Fruit fly (Drosophila melanogaster) whole organism, prepupa: ENCODE data around the gene CG33644.

Experiments
- Blimp-1 ChIP-seq: fragments of 200-800 bp; sonication (Bioruptor generic); optimal IDR thresholded peaks from 3 replicates; lab custom pipeline; 2017; ENCODE audit warnings: missing biosample characterization, missing genetic modification characterization, mild to moderate bottlenecking, moderate library complexity, missing genetic modification reagents
- CG10631 ChIP-seq: fragments of 200-800 bp; sonication (Bioruptor generic); optimal IDR thresholded peaks from 2 replicates; lab custom pipeline; 2016; ENCODE audit warnings: missing biosample characterization, missing genetic modification characterization
- CG10669 ChIP-seq: fragments of 200-800 bp; sonication (Bioruptor generic); optimal IDR thresholded peaks from 3 replicates; lab custom pipeline; 2018; ENCODE audit warnings: missing biosample characterization, mild to moderate bottlenecking, missing genetic modification characterization, moderate library complexity
- CG11902 ChIP-seq: fragments of 200-800 bp; sonication (Bioruptor generic); optimal IDR thresholded peaks from 3 replicates; lab custom pipeline; 2016; ENCODE audit warnings: missing biosample characterization, missing genetic modification characterization
- CG15336 ChIP-seq: fragments of 200-800 bp; sonication (Bioruptor generic); IDR thresholded peaks from 2 replicates; pipeline ENCODE4 v1.3.6; 2022; ENCODE audit warnings: missing biosample characterization, missing genetic modification characterization
- CG1621 ChIP-seq: fragments of 200-800 bp; sonication (Bioruptor generic); optimal IDR thresholded peaks from 3 replicates; lab custom pipeline; 2018; ENCODE audit warnings: missing biosample characterization, mild to moderate bottlenecking, missing genetic modification characterization
- CG16779 ChIP-seq: fragments of 200-800 bp; sonication (Bioruptor generic); optimal IDR thresholded peaks from 3 replicates; lab custom pipeline; 2017; ENCODE audit warnings: missing biosample characterization, mild to moderate bottlenecking, missing genetic modification characterization
- CG3032 ChIP-seq: fragments of 200-800 bp; optimal IDR thresholded peaks from 2 replicates; lab custom pipeline; 2019; ENCODE audit warnings: missing biosample characterization, mild to moderate bottlenecking, missing genetic modification characterization, moderate library complexity
- CG32006 ChIP-seq: fragments of 200-800 bp; sonication (Bioruptor generic); optimal IDR thresholded peaks from 3 replicates; lab custom pipeline; 2017; ENCODE audit warnings: missing biosample characterization, mild to moderate bottlenecking, missing genetic modification characterization
- CG34406 ChIP-seq: fragments of 200-800 bp; sonication (Bioruptor generic); optimal IDR thresholded peaks from 3 replicates; lab custom pipeline; 2016; ENCODE audit warnings: missing biosample characterization, missing genetic modification characterization
- CG3919 ChIP-seq: fragments of 200-800 bp; sonication (Bioruptor generic); optimal IDR thresholded peaks from 3 replicates; lab custom pipeline; 2016; ENCODE audit warnings: missing biosample characterization, missing genetic modification characterization
- CG6163 ChIP-seq: fragments of 200-800 bp; sonication (Bioruptor generic); IDR thresholded peaks from 3 replicates; pipeline ENCODE4 v1.3.6; 2022; ENCODE audit warnings: missing biosample characterization, missing genetic modification characterization
- CG6792 ChIP-seq: fragments of 200-800 bp; sonication (Bioruptor generic); optimal IDR thresholded peaks from 3 replicates; lab custom pipeline; 2016; ENCODE audit warnings: missing biosample characterization, missing genetic modification characterization
- CG6808 ChIP-seq: fragments of 200-800 bp; sonication (Bioruptor generic); optimal IDR thresholded peaks from 3 replicates; lab custom pipeline; 2017; ENCODE audit warnings: missing biosample characterization, missing genetic modification characterization, mild to moderate bottlenecking, moderate library complexity, missing genetic modification reagents
- CG6854 ChIP-seq: fragments of 200-800 bp; sonication (Bioruptor generic); optimal IDR thresholded peaks from 2 replicates; lab custom pipeline; 2017; ENCODE audit warnings: missing biosample characterization, mild to moderate bottlenecking, missing genetic modification characterization
- CG7368 ChIP-seq: fragments of 200-800 bp; sonication (Bioruptor generic); optimal IDR thresholded peaks from 3 replicates; lab custom pipeline; 2016; ENCODE audit warnings: missing biosample characterization, missing genetic modification characterization
- CG8119 ChIP-seq: fragments of 200-800 bp; sonication (Bioruptor generic); IDR thresholded peaks from 3 replicates; pipeline ENCODE4 v1.3.6; 2022; ENCODE audit warnings: missing biosample characterization, missing genetic modification characterization
- CG9139 ChIP-seq: fragments of 200-800 bp; sonication (Bioruptor generic); optimal IDR thresholded peaks from 3 replicates; lab custom pipeline; 2017; ENCODE audit warnings: missing biosample characterization, mild to moderate bottlenecking, missing genetic modification characterization
- Eip75B ChIP-seq: fragments of 200-800 bp; sonication (Bioruptor generic); optimal IDR thresholded peaks from 3 replicates; lab custom pipeline; 2016; ENCODE audit warnings: missing biosample characterization, missing genetic modification characterization
- Eip78C ChIP-seq: fragments of 200-800 bp; sonication (Bioruptor generic); peaks from one replicate; lab custom pipeline; 2016; ENCODE audit warnings: missing biosample characterization, missing genetic modification characterization
- Ets96B ChIP-seq: fragments of 200-800 bp; optimal IDR thresholded peaks from 2 replicates; lab custom pipeline; 2019; ENCODE audit warnings: missing biosample characterization, mild to moderate bottlenecking, missing genetic modification characterization, moderate library complexity
- Gug ChIP-seq: fragments of 200-800 bp; sonication (Bioruptor generic); IDR thresholded peaks from 2 replicates; pipeline ENCODE4 v1.3.6; 2022; ENCODE audit warnings: missing biosample characterization, missing genetic modification characterization
- Hr38 ChIP-seq: sonication (Bioruptor generic); optimal IDR thresholded peaks from 2 replicates; lab custom pipeline; 2016; ENCODE audit warnings: missing biosample characterization, missing genetic modification characterization
- Hr39 ChIP-seq: fragments of 200-800 bp; sonication (Bioruptor generic); optimal IDR thresholded peaks from 2 replicates; lab custom pipeline; 2016; ENCODE audit warnings: missing biosample characterization, missing genetic modification characterization
- Hr4 ChIP-seq: fragments of 200-800 bp; sonication (Bioruptor generic); optimal IDR thresholded peaks from 3 replicates; lab custom pipeline; 2016; ENCODE audit warnings: missing biosample characterization, missing genetic modification characterization
- Lpt ChIP-seq: fragments of 200-800 bp; sonication (Bioruptor generic); optimal IDR thresholded peaks from 3 replicates; lab custom pipeline; 2016; ENCODE audit warnings: missing biosample characterization, missing genetic modification characterization
- Met ChIP-seq: fragments of 200-800 bp; sonication (Bioruptor generic); optimal IDR thresholded peaks from 3 replicates; lab custom pipeline; 2016; ENCODE audit warnings: missing biosample characterization, missing genetic modification characterization
- Sox102F ChIP-seq: fragments of 200-800 bp; sonication (Bioruptor generic); optimal IDR thresholded peaks from 2 replicates; lab custom pipeline; 2016; ENCODE audit warnings: missing biosample characterization, mild to moderate bottlenecking, missing genetic modification characterization
- Sox14 ChIP-seq: fragments of 200-800 bp; sonication (Bioruptor generic); optimal IDR thresholded peaks from 3 replicates; lab custom pipeline; 2016; ENCODE audit warnings: missing biosample characterization, missing genetic modification characterization
- Sox15 ChIP-seq: fragments of 200-800 bp; sonication (Bioruptor generic); optimal IDR thresholded peaks from 3 replicates; lab custom pipeline; 2016; ENCODE audit warnings: missing biosample characterization, missing genetic modification characterization
- achi ChIP-seq: fragments of 200-800 bp; sonication (Bioruptor generic); optimal IDR thresholded peaks from 3 replicates; lab custom pipeline; 2016; ENCODE audit warnings: missing biosample characterization, missing genetic modification characterization
- acj6 ChIP-seq: fragments of 200-800 bp; sonication (Bioruptor generic); optimal IDR thresholded peaks from 3 replicates; lab custom pipeline; 2016; ENCODE audit warnings: missing biosample characterization, missing genetic modification characterization
- cyc ChIP-seq: fragments of 200-800 bp; sonication (Bioruptor generic); optimal IDR thresholded peaks from 3 replicates; lab custom pipeline; 2016; ENCODE audit warnings: missing biosample characterization, missing genetic modification characterization
- dac ChIP-seq: fragments of 200-800 bp; sonication (Bioruptor generic); optimal IDR thresholded peaks from 2 replicates; lab custom pipeline; 2017; ENCODE audit warnings: missing biosample characterization, mild to moderate bottlenecking, missing genetic modification characterization
- dsx ChIP-seq: fragments of 200-800 bp; optimal IDR thresholded peaks from 3 replicates; lab custom pipeline; 2019; ENCODE audit warnings: missing biosample characterization, mild to moderate bottlenecking, missing genetic modification characterization, moderate library complexity; ENCODE audit not compliant: poor library complexity, severe bottlenecking
- eg ChIP-seq: fragments of 200-800 bp; sonication (Bioruptor generic); IDR thresholded peaks from 3 replicates; pipeline ENCODE4 v1.3.6; 2022; ENCODE audit warnings: missing biosample characterization, missing genetic modification characterization
- esn ChIP-seq: fragments of 200-800 bp; sonication (Bioruptor generic); optimal IDR thresholded peaks from 2 replicates; lab custom pipeline; 2016; ENCODE audit warnings: missing biosample characterization, mild to moderate bottlenecking, missing genetic modification characterization, moderate library complexity
- fd85E ChIP-seq: fragments of 200-800 bp; sonication (Bioruptor generic); optimal IDR thresholded peaks from 3 replicates; lab custom pipeline; 2016; ENCODE audit warnings: missing biosample characterization, missing genetic modification characterization
- lz ChIP-seq: fragments of 200-800 bp; sonication (Bioruptor generic); optimal IDR thresholded peaks from 3 replicates; lab custom pipeline; 2016; ENCODE audit warnings: missing biosample characterization, missing genetic modification characterization
- net ChIP-seq: fragments of 200-800 bp; sonication (Bioruptor generic); optimal IDR thresholded peaks from 3 replicates; lab custom pipeline; 2016; ENCODE audit warnings: missing biosample characterization, missing genetic modification characterization
- pdm3 ChIP-seq: fragments of 200-800 bp; sonication (Bioruptor generic); optimal IDR thresholded peaks from 3 replicates; lab custom pipeline; 2016; ENCODE audit warnings: missing biosample characterization, missing genetic modification characterization
- spab ChIP-seq: fragments of 200-800 bp; sonication (Bioruptor generic); optimal IDR thresholded peaks from 2 replicates; lab custom pipeline; 2017; ENCODE audit warnings: missing biosample characterization, mild to moderate bottlenecking, missing genetic modification characterization, missing genetic modification reagents
- ss ChIP-seq, 2 experiments: fragments of 200-800 bp; sonication (Bioruptor generic); optimal IDR thresholded peaks; 2 replicates in 1 of 2; 3 replicates in 1 of 2; lab custom pipeline; 2017 to 2018; ENCODE audit warnings: mild to moderate bottlenecking in 2 of 2, missing biosample characterization in 2 of 2, missing genetic modification characterization in 2 of 2, moderate library complexity in 1 of 2
- svp ChIP-seq: fragments of 200-800 bp; sonication (Bioruptor generic); peaks from one replicate; lab custom pipeline; 2016; ENCODE audit warnings: missing biosample characterization, missing genetic modification characterization
- topi ChIP-seq: fragments of 200-800 bp; sonication (Bioruptor generic); optimal IDR thresholded peaks from 3 replicates; lab custom pipeline; 2016; ENCODE audit warnings: missing biosample characterization, missing genetic modification characterization
- vri ChIP-seq: fragments of 200-800 bp; sonication (Bioruptor generic); optimal IDR thresholded peaks from 3 replicates; lab custom pipeline; 2016; ENCODE audit warnings: missing biosample characterization, mild to moderate bottlenecking, missing genetic modification characterization

Gene CG33644

DNA sequence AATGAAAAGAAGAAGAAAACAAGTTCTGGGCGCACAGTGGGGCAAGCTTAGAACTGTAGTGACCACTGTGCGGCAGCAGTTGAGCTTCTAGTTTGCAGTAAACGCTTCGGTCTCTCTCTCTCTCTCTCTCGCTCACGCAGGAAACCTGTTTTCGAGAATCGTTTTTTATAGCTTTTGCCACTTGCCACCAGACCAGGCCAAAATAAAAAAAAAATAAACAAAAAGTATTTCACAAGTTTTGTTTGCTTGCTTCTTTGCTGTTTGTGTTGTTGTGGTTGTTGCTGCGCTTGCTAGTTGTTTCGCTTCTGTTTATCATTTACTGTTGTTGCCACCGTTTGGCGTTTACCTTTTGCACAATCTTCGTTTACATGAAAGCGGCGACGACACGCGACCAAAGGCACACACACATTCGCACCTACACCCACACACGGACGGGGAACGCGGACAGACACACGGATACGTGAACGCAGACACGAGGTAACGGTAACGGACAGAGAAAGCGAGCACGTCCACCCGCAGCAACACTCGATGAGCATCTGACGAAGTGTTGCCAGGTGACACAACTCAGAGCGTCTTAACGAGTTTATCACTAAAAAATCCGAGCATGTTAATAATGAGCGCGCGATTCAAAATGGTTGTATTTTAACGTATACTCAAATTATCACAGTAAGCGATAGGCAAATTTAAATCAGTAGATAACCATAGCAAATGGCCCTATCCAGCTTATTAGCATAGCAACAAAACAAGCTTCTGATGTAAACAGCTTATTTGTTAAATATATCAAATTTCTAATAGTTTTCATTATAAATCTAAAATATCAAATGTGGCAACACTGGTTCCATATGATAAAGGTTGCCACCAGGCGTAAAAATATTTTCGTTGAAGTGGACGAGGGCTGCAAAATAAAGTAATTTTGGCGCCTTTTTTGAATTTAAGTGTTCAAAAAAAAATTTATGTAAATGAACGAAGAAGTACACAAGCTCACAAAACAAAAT lies 17.2 kb downstream of the CG33644 start, which contains the start of gene B4 (continued):
- TF ChIP-seq Blimp-1 (peak; percentile 8), CG10631 (GFP tag; lab: Kevin White, UChicago) (no peak), fd85E (no peak), CG6808 (GFP tag; lab: Kevin White, UChicago) (peak; percentile 55), Hr39 (GFP tag; lab: Kevin White, UChicago) (peak; percentile 22), Sox102F (no peak), Hr38 (no peak), CG7368 (GFP tag; lab: Kevin White, UChicago) (peak; percentile 26), CG3919 (peak; percentile 37), esn (peak; percentile 10), CG32006 (peak; percentile 22), CG15336 (peak; percentile 49; the same call in 1 of the 2 replicates), CG6792 (GFP tag; lab: Kevin White, UChicago) (no peak), Ets96B (peak; percentile 46), Gug (GFP tag; lab: Robert Waterston, UW) (peak; percentile 8; the same call in 1 of the 2 replicates), cyc (GFP tag; lab: Kevin White, UChicago) (no peak), CG11902 (no peak), Hr4 (GFP tag; lab: Kevin White, UChicago) (no peak), Sox14 (GFP tag; lab: Kevin White, UChicago) (no peak), CG10669 (GFP tag; lab: Kevin White, UChicago) (peak; percentile 39), topi (no peak), CG8119 (GFP tag; lab: Robert Waterston, UW) (peak; percentile 71), lz (peak; percentile 17), Eip78C (peak; percentile 79), CG34406 (no peak), Met (no peak), CG6854 (GFP tag; lab: Kevin White, UChicago) (peak; percentile 59)

DNA sequence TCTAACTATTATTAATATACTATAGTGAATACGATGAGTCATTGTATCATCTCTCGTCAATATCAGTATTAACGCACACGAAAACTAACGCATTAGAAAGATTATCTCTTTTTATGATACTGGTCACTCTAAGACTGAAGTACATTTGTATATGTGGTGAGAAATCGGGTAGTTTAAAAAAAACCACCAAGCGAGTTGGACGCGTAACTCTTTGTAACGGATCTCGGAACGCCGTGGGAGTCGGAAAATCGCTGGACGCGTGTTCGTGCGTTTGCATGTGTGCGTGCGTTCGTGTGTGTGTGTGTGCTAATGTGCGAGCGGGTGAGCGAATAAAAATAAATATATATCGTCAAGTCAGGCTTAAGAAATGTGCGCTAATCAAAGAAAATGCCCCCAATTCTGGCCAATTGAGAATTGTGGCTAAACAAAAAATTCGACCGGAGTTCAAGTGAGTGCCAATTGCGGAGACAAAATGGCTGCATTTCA lies 18.1 kb downstream of the CG33644 start, which contains the start of gene kuz:
TSS of gene kuz (plus strand) at position 167 of the 486 bp plus-strand sequence.
- TF ChIP-seq ss (GFP tag; optimal IDR thresholded peaks at IDR 0.05; lab: Kevin White, UChicago): peak; percentile 34 to 62
- no peak for TF ChIP-seq topi
- no peak for TF ChIP-seq acj6 (GFP tag; lab: Kevin White, UChicago)
- peak; percentile 9 for TF ChIP-seq cyc (GFP tag; lab: Kevin White, UChicago)
- peak; percentile 51; the same call in 2 of the 3 replicates for TF ChIP-seq CG6163
- peak; percentile 27 for TF ChIP-seq achi (GFP tag; lab: Kevin White, UChicago)
- TF ChIP-seq CG6808 (GFP tag; lab: Kevin White, UChicago): no peak
- TF ChIP-seq Met: peak; percentile 11
- peak; percentile 44 for TF ChIP-seq dsx
- TF ChIP-seq CG3919: peak; percentile 38
- no peak for TF ChIP-seq CG34406
- peak; percentile 72 for TF ChIP-seq svp (GFP tag; lab: Kevin White, UChicago)
- TF ChIP-seq CG15336: peak; percentile 29; the same call in 1 of the 2 replicates
- no peak for TF ChIP-seq CG32006
- TF ChIP-seq CG16779: peak; percentile 6
- peak; percentile 16 for TF ChIP-seq net (GFP tag; lab: Kevin White, UChicago)
- peak; percentile 18 for TF ChIP-seq CG3032 (tag; lab: Kevin White, UChicago)
- TF ChIP-seq fd85E: no peak
- TF ChIP-seq Eip75B (GFP tag; lab: Kevin White, UChicago): no peak
- peak; percentile 31 for TF ChIP-seq CG1621 (tag; lab: Kevin White, UChicago)
- no peak for TF ChIP-seq Blimp-1
- peak; percentile 29 for TF ChIP-seq pdm3
- TF ChIP-seq Eip78C: peak; percentile 89
- TF ChIP-seq CG10669 (GFP tag; lab: Kevin White, UChicago): peak; percentile 6
- TF ChIP-seq dac (GFP tag; lab: Kevin White, UChicago): no peak
- TF ChIP-seq vri (GFP tag; lab: Kevin White, UChicago): peak; percentile 77
- TF ChIP-seq CG6792 (GFP tag; lab: Kevin White, UChicago): no peak
- TF ChIP-seq Sox15: no peak
- TF ChIP-seq CG6854 (GFP tag; lab: Kevin White, UChicago): peak; percentile 67
- no peak for TF ChIP-seq spab
- TF ChIP-seq Lpt (GFP tag; lab: Kevin White, UChicago): peak; percentile 9
- TF ChIP-seq eg (GFP tag; lab: Robert Waterston, UW): peak; percentile 57; the same call in 1 of the 3 replicates
- no peak for TF ChIP-seq Hr4 (GFP tag; lab: Kevin White, UChicago)
- TF ChIP-seq Sox14 (GFP tag; lab: Kevin White, UChicago): peak; percentile 43
- peak; percentile 49 for TF ChIP-seq Sox102F
- TF ChIP-seq CG9139 (GFP tag; lab: Kevin White, UChicago): peak; percentile 4
